Fruit fly (Drosophila melanogaster): ENCODE measurements around the gene eff.

Gene eff

dm6 chr3R:14737894-14738860, 2.9 kb downstream of the eff start (continued):
- peak; percentile 91 for TF ChIP-seq sens-2 (GFP tag; IDR thresholded peaks at IDR 0.05)
- peak; percentile 93 for TF ChIP-seq CG17568 (GFP tag; optimal IDR thresholded peaks at IDR 0.05)
- TF ChIP-seq chm (GFP tag; IDR thresholded peaks at IDR 0.05), result peak; percentile 95
- peak; percentile 92 for TF ChIP-seq croc (GFP tag; conservative IDR thresholded peaks at IDR 0.05)
- TF ChIP-seq CG10366 (GFP tag; IDR thresholded peaks at IDR 0.05), result peak; percentile 95
- TF ChIP-seq Hr51 (GFP tag; optimal IDR thresholded peaks at IDR 0.05), result peak; percentile 92 to 94
- peak; percentile 76 for TF ChIP-seq CG7987 (GFP tag; optimal IDR thresholded peaks at IDR 0.05)
- TF ChIP-seq CG11093 (GFP tag; IDR thresholded peaks at IDR 0.05), result peak; percentile 89
- TF ChIP-seq maf-S (GFP tag; optimal IDR thresholded peaks at IDR 0.05), result peak; percentile 89
- peak; percentile 46 for TF ChIP-seq CG3995 (GFP tag; optimal IDR thresholded peaks at IDR 0.05)
- TF ChIP-seq CG7357 (GFP tag; IDR thresholded peaks at IDR 0.05), result peak; percentile 84
- peak; percentile 95 for TF ChIP-seq CG11504 (tag; optimal IDR thresholded peaks at IDR 0.05)
- peak; percentile 85 for TF ChIP-seq CG4707 (GFP tag; optimal IDR thresholded peaks at IDR 0.05)
- TF ChIP-seq Hr78 (GFP tag; optimal IDR thresholded peaks at IDR 0.05), result peak in 1 of 2 experiments; percentile 64
- TF ChIP-seq CG14014 (GFP tag; IDR thresholded peaks at IDR 0.05), result peak; percentile 95
- TF ChIP-seq crol (GFP tag; IDR thresholded peaks at IDR 0.05), result peak; percentile 98
- peak; percentile 86; the same call in 1 of the 2 replicates for TF ChIP-seq sim (GFP tag; IDR thresholded peaks at IDR 0.05)
- peak; percentile 71 for TF ChIP-seq CG10431 (GFP tag; optimal IDR thresholded peaks at IDR 0.05)
- peak; percentile 96 for TF ChIP-seq Sox102F (GFP tag; optimal IDR thresholded peaks at IDR 0.05)
- peak; percentile 91 for TF ChIP-seq CG14710 (tag; optimal IDR thresholded peaks at IDR 0.05)
- TF ChIP-seq CG4730 (GFP tag; IDR thresholded peaks at IDR 0.05), result peak; percentile 94
- peak; percentile 93 for TF ChIP-seq Hmr (GFP tag; optimal IDR thresholded peaks at IDR 0.05)
- peak; percentile 94 for TF ChIP-seq ttk (GFP tag; IDR thresholded peaks at IDR 0.05)
- no peak for TF ChIP-seq CG7963 (GFP tag; IDR thresholded peaks at IDR 0.05; ENCODE audit: partially characterized antibody)
- peak; percentile 83 for TF ChIP-seq C15 (GFP tag; IDR thresholded peaks at IDR 0.05)
- TF ChIP-seq ind (GFP tag; optimal IDR thresholded peaks at IDR 0.05), result peak; percentile 92
- peak; percentile 91 for TF ChIP-seq HLH54F (GFP tag; optimal IDR thresholded peaks at IDR 0.05)
- peak; percentile 94 for TF ChIP-seq CG4820 (GFP tag; optimal IDR thresholded peaks at IDR 0.05)
- TF ChIP-seq Antp (GFP tag; optimal IDR thresholded peaks at IDR 0.05), result peak; percentile 90
- TF ChIP-seq Atf3 (GFP tag; optimal IDR thresholded peaks at IDR 0.05), result peak; percentile 92
- no peak for TF ChIP-seq fru (optimal IDR thresholded peaks at IDR 0.05)
- peak; percentile 93 for TF ChIP-seq gro (GFP tag; optimal IDR thresholded peaks at IDR 0.05)
- peak; percentile 94 for TF ChIP-seq H2.0 (GFP tag; IDR thresholded peaks at IDR 0.05)
- peak; percentile 94 for TF ChIP-seq HmgZ (tag; optimal IDR thresholded peaks at IDR 0.05)
- peak; percentile 89 for TF ChIP-seq Mad (GFP tag; optimal IDR thresholded peaks at IDR 0.05)
- TF ChIP-seq gcm (GFP tag; optimal IDR thresholded peaks at IDR 0.05), result peak; percentile 90
- TF ChIP-seq aop (GFP tag; IDR thresholded peaks at IDR 0.05), result peak; percentile 80
- TF ChIP-seq Scr (GFP tag; IDR thresholded peaks at IDR 0.05; ENCODE audit: partially characterized antibody), result peak; percentile 26; the same call in 1 of the 2 replicates
- no peak for TF ChIP-seq knrl (GFP tag; IDR thresholded peaks at IDR 0.05; ENCODE audit: partially characterized antibody)
- TF ChIP-seq CG2875 (GFP tag; optimal IDR thresholded peaks at IDR 0.05), result peak; percentile 93
- TF ChIP-seq CG8944 (GFP tag; optimal IDR thresholded peaks at IDR 0.05), result peak; percentile 88
- peak; percentile 94 for TF ChIP-seq CG33213 (GFP tag; optimal IDR thresholded peaks at IDR 0.05)
- peak; percentile 96 for TF ChIP-seq row (GFP tag; IDR thresholded peaks at IDR 0.05)
- TF ChIP-seq caup (GFP tag; optimal IDR thresholded peaks at IDR 0.05; ENCODE audit: severe bottlenecking), result peak; percentile 92
- TF ChIP-seq Hr39 (optimal IDR thresholded peaks at IDR 0.05), result no peak
- TF ChIP-seq psq (GFP tag; optimal IDR thresholded peaks at IDR 0.05), result peak; percentile 75
- TF ChIP-seq Taf1 (GFP tag; IDR thresholded peaks at IDR 0.05), result peak; percentile 86
- peak in 2 of 3 experiments; percentile 44 to 92 for TF ChIP-seq lola (GFP tag; optimal IDR thresholded peaks at IDR 0.05)

Data from whole organism, embryonic.